Worm (Caenorhabditis elegans) whole organism, dauer: ENCODE results near the gene ZC477.7.

ENCODE experiments used
- unc-62 ChIP-seq: sonication (generic microtip); optimal IDR thresholded peaks from 2 replicates; lab custom pipeline; 2017; ENCODE audit warnings: missing biosample characterization, missing genetic modification reagents, missing genetic modification characterization

The ZC477.7 gene

DNA sequence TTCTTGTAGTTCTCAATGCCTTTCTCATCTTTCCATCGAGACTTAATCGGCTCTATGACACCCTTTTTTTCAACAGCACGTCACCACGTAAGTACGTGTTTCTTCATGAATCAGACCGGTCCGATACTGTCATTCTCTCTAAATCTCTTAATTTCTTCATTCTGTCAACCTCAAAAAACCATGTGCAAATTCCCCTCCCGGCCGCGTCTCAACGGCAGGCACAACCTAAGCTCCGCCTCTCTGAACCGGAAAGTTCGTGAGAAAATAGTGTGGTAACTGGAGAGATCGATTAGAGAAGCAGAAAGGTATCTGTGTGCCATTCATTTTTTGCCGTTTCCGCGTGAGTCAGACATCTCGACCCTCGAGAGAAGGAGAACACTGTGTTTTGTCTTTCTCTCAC lies 3.3 kb upstream of the ZC477.7 start, which contains the start of gene nas-8:
TSS of gene nas-8 (plus strand) at position 301 of the 400 bp plus-strand sequence.
- no peak for TF ChIP-seq unc-62 (GFP tag; lab: Kevin White, UChicago)

DNA sequence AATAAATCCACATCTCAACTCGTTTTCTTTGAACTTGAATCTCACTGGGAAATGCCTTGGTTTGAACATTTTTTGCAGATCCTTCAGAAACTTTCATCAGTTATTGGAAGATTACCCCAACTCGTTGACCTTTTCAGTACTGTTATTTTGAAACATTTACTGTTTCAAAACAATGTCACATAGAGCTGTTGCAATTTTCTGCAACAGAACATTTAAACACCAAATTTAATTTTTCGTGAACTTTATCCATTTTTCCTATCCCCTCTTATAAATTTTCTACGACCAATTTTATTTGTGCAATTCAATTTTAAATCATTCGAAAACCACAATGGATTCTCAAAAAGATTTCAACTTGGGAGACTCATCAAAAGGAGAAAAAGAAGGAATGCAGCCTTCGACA lies 3.4 kb downstream of the ZC477.7 start, which contains the start of gene ZC477.2:
TSS of gene ZC477.2 (plus strand) at position 301 of the 400 bp plus-strand sequence.
- no peak for TF ChIP-seq unc-62 (GFP tag; lab: Kevin White, UChicago)

DNA sequence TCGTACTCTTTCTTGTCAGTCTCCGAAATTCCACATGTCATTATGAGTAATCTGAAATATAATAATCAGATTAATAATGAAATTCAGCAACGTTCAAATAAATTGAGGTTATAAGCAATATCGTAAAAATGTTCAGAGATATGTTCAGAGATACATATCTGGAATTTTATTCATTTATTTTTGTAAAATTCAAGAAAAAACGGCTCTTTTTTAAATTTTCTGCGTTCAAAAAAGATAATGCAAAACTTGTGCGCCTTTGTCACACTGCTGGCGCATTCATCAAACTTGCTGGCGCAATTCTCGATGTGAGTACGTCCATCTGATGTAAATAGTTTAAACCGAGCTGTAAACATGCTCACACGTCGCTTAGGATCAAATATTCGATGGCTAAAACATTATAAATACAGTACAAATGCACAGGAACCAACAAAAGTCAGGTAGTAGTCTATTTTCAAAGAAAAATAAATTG lies 8.0 kb downstream of the ZC477.7 start, which contains the start of the genes rde-8 and ZC477.3:
TSS of gene rde-8 (minus strand) at position 51 of the 469 bp plus-strand sequence.
TSS of gene ZC477.3 (plus strand) at position 282 of the 469 bp plus-strand sequence.
- TF ChIP-seq unc-62 (GFP tag; lab: Kevin White, UChicago): no peak

DNA sequence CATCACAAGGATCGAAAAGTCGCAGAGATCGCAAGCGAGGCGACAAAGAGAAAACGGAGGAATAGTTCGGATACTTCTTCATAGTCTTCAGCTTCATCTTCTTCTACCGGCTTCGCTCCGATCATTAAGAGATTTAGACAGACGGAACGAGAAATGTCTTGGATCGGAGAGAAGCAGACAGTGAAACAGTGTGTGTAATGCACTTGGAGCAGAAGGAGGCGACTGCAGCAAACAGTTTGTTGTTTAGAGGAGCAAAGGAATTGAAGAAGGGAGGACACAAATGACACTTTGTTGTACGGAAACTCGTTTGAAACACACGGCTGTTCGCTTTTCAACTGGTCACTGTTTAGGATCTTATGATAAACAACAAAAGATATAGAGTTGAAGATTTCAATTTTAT lies 11.9 kb downstream of the ZC477.7 start:
- no peak for TF ChIP-seq unc-62 (GFP tag; lab: Kevin White, UChicago)

DNA sequence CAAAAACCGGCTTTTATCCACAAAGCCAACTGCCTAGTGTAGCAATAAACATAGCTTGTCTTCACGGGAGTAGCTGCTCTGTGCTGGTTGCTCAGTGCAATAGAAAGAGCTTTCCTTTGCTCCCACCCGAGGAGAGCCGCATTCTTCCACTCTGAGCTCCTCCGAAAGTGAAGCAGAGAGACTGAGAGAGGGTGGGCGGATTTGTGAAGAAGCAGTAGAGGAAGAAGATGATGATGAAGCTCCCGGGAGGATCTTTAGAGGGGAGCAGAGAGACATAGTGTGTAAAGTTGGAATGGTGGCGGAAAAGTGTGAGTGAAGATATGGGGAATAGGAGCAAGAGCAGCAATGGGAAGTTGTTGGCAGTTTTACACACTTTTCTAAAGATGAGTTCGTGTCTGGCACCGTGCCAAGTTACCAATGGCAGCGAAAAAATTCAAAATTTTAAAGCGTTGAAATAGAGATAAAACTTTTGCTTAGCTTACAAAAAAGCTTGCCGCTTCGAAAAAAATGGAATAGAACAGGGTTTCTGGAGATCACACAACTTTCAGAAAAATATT lies 12.7 kb downstream of the ZC477.7 start, which contains the start of gene ZC477.4:
TSS of gene ZC477.4 (minus strand) at position 276 of the 557 bp plus-strand sequence.
- TF ChIP-seq unc-62 (GFP tag; lab: Kevin White, UChicago): no peak

DNA sequence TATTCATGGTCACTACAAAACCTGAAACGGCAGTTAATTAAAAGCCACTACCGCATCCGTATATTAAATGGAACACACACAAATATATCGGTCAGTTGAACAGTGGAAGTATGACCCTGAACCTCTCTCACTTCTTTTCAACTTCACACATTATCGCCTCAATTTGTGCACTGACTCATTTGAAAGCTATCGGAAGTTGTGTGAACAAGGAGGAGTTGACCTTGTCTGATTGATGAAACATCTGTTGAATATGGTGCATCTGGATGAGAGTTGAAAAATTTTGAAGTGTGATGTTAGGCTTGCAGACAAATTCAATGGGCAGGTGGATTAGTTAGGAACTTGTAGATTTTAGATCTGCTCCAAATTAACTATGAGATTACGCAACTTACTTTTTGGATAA lies 13.8 kb downstream of the ZC477.7 start:
- no peak for TF ChIP-seq unc-62 (GFP tag; lab: Kevin White, UChicago)

DNA sequence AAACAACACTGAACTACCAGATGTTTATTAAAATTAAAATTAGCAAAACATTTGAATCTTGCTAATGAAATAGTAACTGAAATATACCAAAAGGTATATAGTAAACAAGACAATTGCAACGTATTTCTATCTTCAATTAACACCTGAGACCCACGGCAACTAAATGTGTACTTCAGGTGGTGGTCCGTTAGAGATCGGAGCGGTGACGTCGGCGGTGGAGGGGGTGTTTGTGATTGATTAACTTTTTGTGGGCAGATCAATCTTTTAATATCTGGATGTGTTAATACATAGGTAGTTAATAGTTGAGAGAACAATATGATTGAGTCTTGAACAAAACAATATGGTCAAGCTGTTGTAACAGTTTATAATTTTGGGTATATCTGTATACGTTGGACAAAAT lies 15.2 kb downstream of the ZC477.7 start:
- no peak for TF ChIP-seq unc-62 (GFP tag; lab: Kevin White, UChicago)

DNA sequence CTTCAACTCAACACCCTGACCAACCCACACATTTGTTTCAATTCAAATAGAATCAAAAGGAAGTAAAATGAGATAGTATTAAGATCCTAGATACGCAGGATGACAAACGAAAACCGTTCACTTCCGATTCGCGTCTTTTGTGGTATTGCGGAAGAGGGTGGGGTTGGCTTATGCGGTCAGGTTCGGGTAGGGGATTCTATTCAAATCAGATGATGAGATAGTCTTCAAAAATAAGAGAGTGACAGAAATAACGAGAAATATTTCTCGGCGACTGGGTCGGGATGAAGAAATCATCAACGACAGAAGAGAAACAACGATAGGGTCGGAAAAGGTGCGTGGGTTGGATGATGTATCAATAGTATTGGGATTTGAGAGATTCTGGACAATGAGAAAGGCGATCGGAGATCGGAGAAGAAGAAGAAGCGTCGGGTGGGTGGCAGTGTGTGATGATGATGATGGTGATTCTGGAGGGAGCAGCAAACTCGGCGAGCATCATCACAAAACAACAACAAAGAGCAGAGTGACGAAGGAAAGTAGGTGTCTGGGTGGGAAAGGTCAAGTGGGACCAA lies 15.8 kb downstream of the ZC477.7 start:
- TF ChIP-seq unc-62 (GFP tag; lab: Kevin White, UChicago): no peak

DNA sequence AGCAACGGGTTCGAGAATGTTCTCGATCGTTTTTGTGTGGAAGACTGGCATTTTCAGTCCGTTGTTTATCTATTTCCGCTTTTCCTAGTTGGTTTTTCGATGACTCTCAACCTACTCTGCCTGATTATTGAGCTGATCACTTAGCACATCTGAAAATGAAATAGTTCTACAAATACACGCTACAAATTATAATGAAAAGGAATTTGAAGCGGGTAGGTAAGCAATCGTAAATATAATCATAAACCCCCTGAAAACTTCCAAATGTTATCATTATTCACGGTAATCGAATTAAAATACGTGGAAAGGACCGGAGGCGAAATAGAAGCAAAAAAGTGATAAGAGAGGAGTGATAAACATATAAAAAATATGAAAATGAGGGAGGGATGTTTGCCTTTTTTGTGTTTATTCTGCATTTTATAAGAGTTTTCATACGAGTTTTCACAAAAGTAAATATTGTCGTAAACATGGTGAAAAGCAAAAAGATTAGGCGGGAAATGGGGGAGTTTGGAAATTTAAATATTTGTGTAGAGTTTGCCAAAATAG lies 17.0 kb downstream of the ZC477.7 start, which contains the start of gene deb-1:
TSS of gene deb-1 (minus strand) at position 51 of the 543 bp plus-strand sequence.
- no peak for TF ChIP-seq unc-62 (GFP tag; lab: Kevin White, UChicago)

DNA sequence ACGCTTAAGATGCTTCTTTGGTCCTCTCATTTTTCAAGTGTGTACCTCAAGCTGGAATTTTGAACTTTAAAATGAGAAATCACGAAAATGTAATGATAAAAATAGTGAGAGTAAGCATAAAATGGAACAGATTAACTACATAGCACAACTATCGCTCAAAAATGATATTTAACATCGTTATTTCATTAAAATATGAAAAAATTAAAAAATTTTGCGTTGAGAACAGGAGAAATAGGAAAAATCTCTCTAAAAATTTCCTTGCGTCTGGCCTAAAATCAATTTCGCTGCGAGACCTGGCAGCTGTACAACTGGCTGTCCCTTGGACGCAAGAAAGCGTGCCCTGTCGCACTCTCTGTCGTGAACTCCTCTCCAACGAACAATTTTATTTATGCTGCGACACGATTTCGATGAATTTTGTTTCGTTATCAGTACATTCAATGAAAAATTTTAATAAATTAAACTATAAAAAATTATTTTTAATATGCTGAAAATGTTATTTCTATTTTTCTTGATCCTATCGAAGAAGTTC lies 26.6 kb downstream of the ZC477.7 start, which contains the start of gene rps-4:
TSS of gene rps-4 (minus strand) at position 51 of the 529 bp plus-strand sequence.
- TF ChIP-seq unc-62 (GFP tag; lab: Kevin White, UChicago): no peak

DNA sequence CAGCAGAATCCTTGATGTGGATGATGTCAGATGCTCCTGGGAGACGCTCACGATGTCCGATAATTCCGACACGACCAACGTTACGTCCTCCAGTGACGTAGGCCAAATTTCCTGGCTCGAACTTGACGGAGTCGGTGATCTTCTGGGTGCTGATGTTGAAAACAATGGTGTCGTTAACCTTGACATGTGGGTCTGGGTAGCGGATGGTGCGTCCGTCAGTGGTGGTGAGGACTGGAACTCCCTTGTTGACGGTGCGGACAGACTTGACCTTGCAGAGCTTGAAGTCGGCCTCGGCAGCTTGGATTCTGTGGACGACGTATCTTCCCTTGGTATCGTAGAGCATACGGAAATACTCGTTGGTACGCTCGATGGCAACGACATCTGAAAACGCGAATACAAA lies 27.3 kb downstream of the ZC477.7 start:
- TF ChIP-seq unc-62 (GFP tag; lab: Kevin White, UChicago): no peak

DNA sequence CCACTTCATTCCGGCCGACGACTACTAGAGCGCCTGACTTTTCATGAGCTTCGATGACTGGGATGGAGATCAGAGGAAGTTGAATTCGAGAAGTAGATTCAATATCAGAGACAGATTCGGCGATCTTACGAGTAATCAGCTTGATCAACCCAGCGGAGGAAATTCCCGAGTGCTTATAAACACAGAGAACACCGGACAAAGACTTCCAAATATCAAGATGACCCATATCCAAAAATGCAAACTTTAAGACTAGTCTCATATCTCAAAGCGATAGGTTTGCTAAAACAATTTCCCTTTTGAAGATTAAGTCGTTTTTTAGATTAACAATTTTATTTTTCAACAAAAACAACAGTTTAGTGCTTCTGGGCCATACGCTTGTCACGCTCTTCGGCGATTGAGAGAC lies 27.9 kb downstream of the ZC477.7 start, which contains the start of gene Y43B11AR.3:
TSS of gene Y43B11AR.3 (minus strand) at position 335 of the 403 bp plus-strand sequence.
- TF ChIP-seq unc-62 (GFP tag; lab: Kevin White, UChicago): no peak

DNA sequence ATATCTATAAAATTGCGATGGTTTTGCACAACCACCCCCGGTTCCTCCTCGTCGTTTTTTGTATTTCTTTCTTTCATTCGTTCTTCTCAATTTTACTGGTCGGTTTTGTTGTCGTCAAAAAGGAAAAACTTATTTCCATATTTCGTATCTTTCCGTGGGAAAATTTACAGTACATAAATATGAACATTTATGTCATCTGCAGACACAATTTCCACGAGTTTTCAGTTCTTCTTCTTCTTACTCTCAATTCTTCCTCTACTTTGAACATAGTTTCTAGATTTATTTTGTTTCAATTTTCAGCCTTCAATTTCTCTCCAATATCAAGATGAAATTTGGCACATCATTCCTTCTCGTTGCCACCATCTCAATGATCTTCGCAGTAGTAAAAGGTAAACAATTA lies 30.0 kb downstream of the ZC477.7 start, which contains the start of gene Y43B11AR.1:
TSS of gene Y43B11AR.1 (plus strand) at position 301 of the 400 bp plus-strand sequence.
- no peak for TF ChIP-seq unc-62 (GFP tag; lab: Kevin White, UChicago)

DNA sequence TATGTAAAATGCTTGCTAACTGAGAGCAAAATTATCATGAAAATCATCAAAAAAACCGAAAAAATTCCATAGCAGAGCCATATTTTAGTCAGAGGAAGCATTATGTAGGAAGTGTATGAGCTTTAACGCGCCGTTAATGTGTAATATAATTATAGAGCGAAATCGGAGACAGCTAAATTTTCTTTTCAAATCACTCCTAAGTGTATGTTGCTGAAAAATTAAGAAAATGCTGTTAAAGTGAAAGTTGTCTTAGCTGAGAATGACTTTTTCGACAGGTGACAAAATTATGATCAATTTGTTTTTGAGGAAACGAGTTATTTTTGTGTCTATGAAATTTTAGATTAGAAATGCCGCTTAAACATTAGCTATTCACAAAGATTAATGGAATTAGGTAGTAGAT lies 36.2 kb downstream of the ZC477.7 start, which contains the start of gene srg-50:
TSS of gene srg-50 (minus strand) at position 101 of the 400 bp plus-strand sequence.
- no peak for TF ChIP-seq unc-62 (GFP tag; lab: Kevin White, UChicago)

DNA sequence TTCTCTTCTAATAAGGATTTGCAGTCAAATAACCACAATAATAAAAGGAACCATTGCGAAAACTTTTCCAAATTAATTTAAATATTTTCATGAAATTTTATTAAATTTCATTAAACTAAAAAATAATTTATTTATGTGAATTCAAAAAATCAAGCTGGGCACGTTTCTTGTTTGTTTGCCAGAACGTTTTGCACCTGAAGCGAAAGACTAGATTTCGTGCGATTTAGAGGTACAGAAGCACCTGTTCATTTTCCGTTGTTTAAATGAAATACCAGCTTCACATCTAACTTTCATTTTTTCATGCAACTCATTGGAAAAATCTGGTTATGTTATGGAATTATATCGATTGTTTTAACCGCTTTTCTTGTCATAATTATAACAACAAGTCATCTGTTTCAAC lies 39.1 kb downstream of the ZC477.7 start, which contains the start of gene srg-48:
TSS of gene srg-48 (plus strand) at position 301 of the 400 bp plus-strand sequence.
- no peak for TF ChIP-seq unc-62 (GFP tag; lab: Kevin White, UChicago)

DNA sequence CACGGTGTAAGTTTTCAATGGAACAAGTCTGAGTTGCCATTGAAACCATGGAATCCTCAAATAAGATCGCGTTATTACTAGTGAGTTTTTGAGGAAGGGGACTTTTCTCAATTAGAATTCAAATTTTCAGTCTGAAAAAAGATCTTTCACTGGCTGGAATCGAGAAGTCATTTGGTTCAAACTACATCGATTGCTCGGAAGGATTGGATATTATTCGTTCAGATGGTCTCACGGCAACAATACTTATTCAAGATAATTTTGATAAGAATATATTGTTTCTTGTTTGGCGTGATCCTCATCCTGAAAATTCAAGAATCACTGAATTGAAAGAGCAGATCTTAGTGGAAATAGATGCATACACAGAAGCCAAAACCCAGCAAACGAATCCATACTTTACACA lies 43.8 kb downstream of the ZC477.7 start:
- no peak for TF ChIP-seq unc-62 (GFP tag; lab: Kevin White, UChicago)
